Fruit fly (Drosophila melanogaster) whole organism: ENCODE data around the gene CG17026.

Experiments used
- CG8478 ChIP-seq: fragments of >200 bp; optimal IDR thresholded peaks from 2 replicates; lab custom pipeline; 2018; ENCODE audit warnings: inconsistent platforms

Gene CG17026

DNA sequence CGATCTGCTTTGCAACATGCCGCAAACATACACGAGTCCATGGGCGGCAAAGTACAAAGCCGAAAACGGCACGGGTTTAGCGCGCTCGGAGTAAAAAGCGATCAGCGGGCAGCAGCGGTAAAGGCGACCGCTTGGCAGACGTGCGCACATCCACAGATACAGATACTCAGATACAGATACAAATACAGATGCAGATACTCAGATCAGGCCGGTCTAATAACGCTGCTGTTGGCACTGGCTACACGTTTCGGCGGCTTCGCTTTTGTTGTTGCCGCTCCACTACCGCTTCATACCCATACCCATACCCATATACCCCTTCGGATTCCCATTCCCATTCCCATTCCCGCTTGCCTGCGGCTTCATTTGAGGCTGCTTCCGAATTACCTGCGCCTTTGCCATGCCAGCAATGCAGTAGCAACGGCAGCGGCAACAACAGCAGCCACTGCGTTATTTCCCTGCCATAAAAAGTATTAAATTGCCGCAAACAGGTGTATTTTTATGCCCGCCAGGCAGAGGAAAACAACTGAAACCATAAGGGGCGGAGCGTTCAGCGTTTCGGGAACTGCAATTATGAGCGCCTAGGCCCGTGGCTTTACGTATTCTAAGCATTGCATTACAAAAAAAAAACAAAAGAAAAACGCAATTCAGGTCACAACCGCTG is 50.0 kb downstream of the CG17026 start:
- TF ChIP-seq CG8478 = no peak
